Fruit fly (Drosophila melanogaster) whole organism, pupa: ENCODE data around the gene lectin-24Db.

Experiments
- CG10348 ChIP-seq: fragments of 200-800 bp; sonication (Bioruptor generic); IDR thresholded peaks from 2 replicates; pipeline ENCODE4 v1.3.6; 2022; ENCODE audit warnings: missing biosample characterization, missing genetic modification characterization
- CG12605 ChIP-seq: fragments of 200-800 bp; sonication (Bioruptor generic); IDR thresholded peaks from 2 replicates; pipeline ENCODE4 v1.3.6; 2022; ENCODE audit warnings: missing biosample characterization, missing genetic modification characterization
- CG13204 ChIP-seq: fragments of 200-800 bp; sonication (Bioruptor generic); optimal IDR thresholded peaks from 2 replicates; lab custom pipeline; 2018; ENCODE audit warnings: missing biosample characterization, mild to moderate bottlenecking, missing genetic modification characterization, moderate library complexity
- CG14655 ChIP-seq: fragments of 200-800 bp; sonication (Bioruptor generic); optimal IDR thresholded peaks from 3 replicates; lab custom pipeline; 2017; ENCODE audit warnings: mild to moderate bottlenecking, missing biosample characterization, missing genetic modification reagents, missing genetic modification characterization
- CG15710 ChIP-seq: fragments of 200-800 bp; sonication (Bioruptor generic); optimal IDR thresholded peaks from 2 replicates; lab custom pipeline; 2018; ENCODE audit warnings: missing biosample characterization, mild to moderate bottlenecking, missing genetic modification characterization, moderate library complexity
- CG17806 ChIP-seq: fragments of 200-800 bp; sonication (Bioruptor generic); optimal IDR thresholded peaks from 2 replicates; lab custom pipeline; 2018; ENCODE audit warnings: missing biosample characterization, mild to moderate bottlenecking, missing genetic modification characterization, moderate library complexity
- CG32121 ChIP-seq: fragments of 200-800 bp; sonication (Bioruptor generic); IDR thresholded peaks from 2 replicates; pipeline ENCODE4 v1.3.6; 2022; ENCODE audit warnings: missing biosample characterization, missing genetic modification characterization
- CG34367 ChIP-seq: fragments of 200-800 bp; sonication (Bioruptor generic); optimal IDR thresholded peaks from 2 replicates; lab custom pipeline; 2018; ENCODE audit warnings: missing biosample characterization, mild to moderate bottlenecking, missing genetic modification characterization
- CG4496 ChIP-seq: fragments of 200-800 bp; sonication (Bioruptor generic); IDR thresholded peaks from 3 replicates; pipeline ENCODE4 v1.3.6; 2022; ENCODE audit warnings: missing biosample characterization, missing genetic modification characterization
- CG8159 ChIP-seq: fragments of 200-800 bp; sonication (Bioruptor generic); optimal IDR thresholded peaks from 3 replicates; lab custom pipeline; 2018; ENCODE audit warnings: missing biosample characterization, mild to moderate bottlenecking, missing genetic modification characterization, moderate library complexity
- CG8301 ChIP-seq: fragments of 200-800 bp; sonication (Bioruptor generic); optimal IDR thresholded peaks from 2 replicates; lab custom pipeline; 2018; ENCODE audit warnings: missing biosample characterization, mild to moderate bottlenecking, missing genetic modification characterization
- CG9948 ChIP-seq: fragments of 200-800 bp; sonication (Bioruptor generic); optimal IDR thresholded peaks from 2 replicates; lab custom pipeline; 2018; ENCODE audit warnings: missing biosample characterization, mild to moderate bottlenecking, missing genetic modification characterization, moderate library complexity
- D1 ChIP-seq: fragments of 200-800 bp; sonication (Bioruptor generic); optimal IDR thresholded peaks from 2 replicates; lab custom pipeline; 2018; ENCODE audit warnings: missing biosample characterization, mild to moderate bottlenecking, missing genetic modification characterization, moderate library complexity
- EcR ChIP-seq: fragments of 200-800 bp; sonication (Bioruptor generic); optimal IDR thresholded peaks from 3 replicates; lab custom pipeline; 2019; ENCODE audit warnings: missing biosample characterization, missing genetic modification characterization, mild to moderate bottlenecking, moderate library complexity, missing genetic modification reagents
- Ets98B ChIP-seq: fragments of 200-800 bp; sonication (Bioruptor generic); IDR thresholded peaks from 2 replicates; pipeline ENCODE4 v1.3.6; 2022; ENCODE audit warnings: missing biosample characterization, missing genetic modification characterization
- Pif1A ChIP-seq: fragments of 200-800 bp; sonication (Bioruptor generic); optimal IDR thresholded peaks from 3 replicates; lab custom pipeline; 2016; ENCODE audit warnings: missing biosample characterization, missing genetic modification characterization
- Pif1B ChIP-seq: fragments of 200-800 bp; sonication (Bioruptor generic); optimal IDR thresholded peaks from 3 replicates; lab custom pipeline; 2016; ENCODE audit warnings: missing biosample characterization, missing genetic modification characterization
- Snoo ChIP-seq: fragments of 200-800 bp; sonication (Bioruptor generic); optimal IDR thresholded peaks from 3 replicates; lab custom pipeline; 2017; ENCODE audit warnings: missing biosample characterization, mild to moderate bottlenecking, missing genetic modification characterization, inconsistent platforms
- fd96Ca ChIP-seq: fragments of 200-800 bp; sonication (Bioruptor generic); IDR thresholded peaks from 3 replicates; pipeline ENCODE4 v1.3.6; 2022; ENCODE audit warnings: missing biosample characterization, missing genetic modification characterization
- gl ChIP-seq: fragments of 200-800 bp; sonication (Bioruptor generic); optimal IDR thresholded peaks from 2 replicates; lab custom pipeline; 2018; ENCODE audit warnings: missing biosample characterization, mild to moderate bottlenecking, missing genetic modification characterization
- rn ChIP-seq: fragments of 200-800 bp; sonication (Bioruptor generic); IDR thresholded peaks from 2 replicates; pipeline ENCODE4 v1.3.6; 2022; ENCODE audit warnings: missing biosample characterization, missing genetic modification characterization

The lectin-24Db gene

DNA sequence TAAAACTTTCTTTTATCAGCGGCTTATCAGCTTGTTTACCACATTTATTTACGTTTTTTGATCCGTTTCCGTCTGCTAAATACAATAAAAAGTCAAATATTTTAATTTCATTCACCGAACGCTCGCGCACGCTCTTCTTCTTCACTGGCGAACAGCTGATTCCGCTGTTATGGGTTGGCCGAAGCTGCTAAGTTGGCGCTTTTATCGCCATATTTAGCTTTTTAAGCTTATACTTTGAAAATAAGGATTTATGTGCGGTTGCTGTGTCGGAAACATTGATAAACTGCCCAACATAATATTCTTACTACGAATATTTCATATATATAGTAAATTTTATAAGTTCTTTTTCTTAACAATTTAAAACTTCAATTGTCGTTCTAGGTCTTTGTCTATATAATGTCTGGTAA is 10.0 kb downstream of the lectin-24Db start, which contains the start of gene Naprt:
Gene Naprt (minus strand): TSS at position 159 of the 407 bp plus-strand sequence.
- TF ChIP-seq rn (GFP tag; lab: Robert Waterston, UW) (no peak), Pif1B (GFP tag; lab: Kevin White, UChicago) (no peak), gl (no peak), CG9948 (tag; lab: Kevin White, UChicago) (no peak), CG14655 (GFP tag; lab: Kevin White, UChicago) (no peak), Pif1A (no peak), CG17806 (no peak), D1 (tag; lab: Kevin White, UChicago) (no peak), CG8159 (no peak), CG10348 (no peak)

DNA sequence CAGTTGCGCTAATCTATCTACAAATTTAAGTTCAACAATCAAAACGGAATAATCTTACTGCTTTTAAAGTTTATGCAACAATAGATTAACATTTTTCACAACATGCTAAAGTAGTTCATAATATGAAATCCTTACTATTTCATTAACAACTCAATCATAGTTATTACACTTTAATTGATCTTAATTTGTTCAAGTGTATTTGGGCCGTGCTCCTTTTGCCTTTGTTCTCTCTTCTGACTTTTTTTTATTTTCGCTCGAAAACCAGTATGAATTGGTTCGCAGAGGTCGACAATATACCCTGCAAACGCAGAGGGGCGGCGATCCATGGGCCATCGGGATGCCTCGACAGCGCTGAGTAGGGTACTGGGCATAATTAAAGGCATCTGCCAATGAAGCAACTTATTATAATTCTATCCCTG is 23.4 kb downstream of the lectin-24Db start:
- no peak for TF ChIP-seq CG14655 (GFP tag; lab: Kevin White, UChicago)
- TF ChIP-seq CG8159, result peak; percentile 89
- no peak for TF ChIP-seq CG32121 (GFP tag; lab: Robert Waterston, UW)
- peak; percentile 85 for TF ChIP-seq CG17806
- peak; percentile 27 for TF ChIP-seq Pif1B (GFP tag; lab: Kevin White, UChicago)
- peak; percentile 38; the same call in 1 of the 3 replicates for TF ChIP-seq fd96Ca (GFP tag; lab: Robert Waterston, UW)
- peak; percentile 15 for TF ChIP-seq Snoo (tag; lab: Kevin White, UChicago)
- peak; percentile 73 for TF ChIP-seq CG15710 (tag; lab: Kevin White, UChicago)
- TF ChIP-seq CG9948 (tag; lab: Kevin White, UChicago), result peak; percentile 77
- TF ChIP-seq EcR (GFP tag; lab: Kevin White, UChicago), result peak; percentile 58
- TF ChIP-seq CG34367 (tag; lab: Kevin White, UChicago), result peak; percentile 82
- TF ChIP-seq CG13204 (GFP tag; lab: Kevin White, UChicago), result peak; percentile 73
- no peak for TF ChIP-seq CG10348
- peak; percentile 74 for TF ChIP-seq gl
- no peak for TF ChIP-seq CG8301 (tag; lab: Kevin White, UChicago)
- TF ChIP-seq, all 21 proteins: peak for 11

DNA sequence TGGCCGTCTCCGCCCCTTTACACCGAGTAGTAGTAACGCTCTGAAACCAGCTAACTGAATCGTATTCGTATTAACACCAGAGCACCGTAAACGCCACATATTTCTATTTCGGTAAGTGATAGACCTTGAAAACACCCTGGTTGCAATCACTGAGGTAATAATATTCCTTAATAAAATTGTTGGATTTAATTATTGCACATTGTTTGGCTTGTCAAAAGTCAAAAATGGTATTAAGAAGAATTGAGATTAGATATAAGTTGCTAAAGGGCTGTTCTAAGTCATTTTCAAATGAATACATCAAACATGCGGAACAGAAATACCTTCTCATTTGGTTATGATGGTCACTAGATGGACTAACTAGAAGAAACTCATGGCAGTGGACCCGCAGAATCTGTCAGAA is 30.9 kb downstream of the lectin-24Db start:
- TF ChIP-seq CG8159 (no peak), Pif1A (no peak), gl (no peak), CG13204 (GFP tag; lab: Kevin White, UChicago) (no peak), CG9948 (tag; lab: Kevin White, UChicago) (no peak), CG17806 (no peak), CG34367 (tag; lab: Kevin White, UChicago) (no peak), D1 (tag; lab: Kevin White, UChicago) (no peak), CG4496 (GFP tag; lab: Robert Waterston, UW) (no peak), Pif1B (GFP tag; lab: Kevin White, UChicago) (no peak), rn (GFP tag; lab: Robert Waterston, UW) (no peak), CG32121 (GFP tag; lab: Robert Waterston, UW) (no peak)

DNA sequence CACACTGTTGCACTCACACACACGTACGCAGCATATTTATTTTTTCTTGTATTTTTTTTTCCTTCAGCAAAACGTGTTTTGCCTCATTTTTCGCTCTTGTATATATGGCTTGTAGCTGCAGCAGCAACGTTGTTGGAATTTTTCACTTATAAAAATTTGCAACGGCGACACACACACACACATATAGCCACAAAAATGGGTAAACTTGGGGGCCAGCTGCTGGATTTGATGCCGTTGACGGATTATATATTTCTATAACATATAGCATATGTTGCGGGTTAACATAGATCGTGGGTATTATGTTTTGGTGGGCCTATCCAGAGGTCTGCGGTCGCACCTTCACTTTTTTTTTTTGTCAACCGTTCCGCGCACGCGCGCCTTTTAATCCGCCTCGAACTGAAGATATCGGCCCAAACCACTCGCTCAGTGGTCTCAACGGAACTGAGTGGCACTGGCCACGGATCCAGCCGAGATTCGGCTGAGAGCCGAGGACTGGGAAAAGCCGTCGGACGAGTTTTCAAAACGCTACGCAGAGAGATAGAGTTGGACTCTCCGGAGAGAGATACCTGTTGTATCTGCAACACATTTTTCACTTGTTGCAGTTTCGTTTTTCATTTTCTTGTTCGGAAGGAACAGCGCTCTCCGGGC is 33.6 kb downstream of the lectin-24Db start, which contains the start of gene ft:
Gene ft (minus strand): TSS at position 443 of the 648 bp plus-strand sequence.
- TF ChIP-seq EcR (GFP tag; lab: Kevin White, UChicago), result peak; percentile 1
- no peak for TF ChIP-seq CG13204 (GFP tag; lab: Kevin White, UChicago)

DNA sequence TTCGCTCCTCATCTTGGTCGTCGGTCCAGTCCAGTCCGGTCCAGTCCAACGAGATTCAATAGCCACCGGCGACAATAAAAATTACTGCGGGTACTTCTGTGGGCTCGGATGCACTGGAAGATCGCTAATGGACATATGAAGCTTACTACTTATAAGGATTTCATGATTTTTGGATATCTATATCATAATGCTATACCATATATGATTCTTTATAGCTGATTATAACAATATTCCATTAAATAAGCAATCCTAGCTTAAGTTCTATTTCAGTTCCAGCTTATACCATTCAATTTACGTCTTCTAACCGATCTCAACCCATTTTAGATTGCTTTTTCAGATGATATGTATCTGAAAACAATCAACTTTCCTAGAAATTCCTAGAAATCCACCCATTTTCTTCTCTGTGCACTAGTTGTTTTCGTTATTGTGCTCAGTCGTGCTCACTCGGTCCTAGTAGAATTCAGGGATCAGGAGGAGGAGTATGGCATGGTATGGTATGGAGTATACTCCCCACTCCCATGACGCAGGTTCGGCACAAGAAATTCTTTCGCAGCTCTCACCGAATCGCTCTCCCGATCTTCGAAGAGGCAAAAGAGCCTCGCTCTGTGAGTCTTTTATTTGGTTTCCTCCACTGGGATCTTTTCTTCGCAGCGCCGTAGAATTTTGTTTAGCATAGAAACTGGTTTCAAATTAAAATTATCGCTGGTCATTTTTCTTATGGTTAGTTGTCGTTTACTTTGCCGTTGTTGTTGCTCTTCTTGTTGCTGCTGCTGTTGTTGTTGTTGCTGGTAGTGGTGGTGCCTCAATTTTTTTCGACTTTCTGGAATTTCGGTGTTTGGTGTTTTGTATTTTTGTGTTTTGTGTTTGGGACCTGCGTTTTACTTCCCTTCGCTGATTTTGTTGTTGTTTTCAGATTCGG is 34.3 kb downstream of the lectin-24Db start:
- TF ChIP-seq CG4496 (GFP tag; lab: Robert Waterston, UW), result peak; percentile 71
- peak; percentile 98 for TF ChIP-seq CG8159
- TF ChIP-seq EcR (GFP tag; lab: Kevin White, UChicago), result no peak
- TF ChIP-seq fd96Ca (GFP tag; lab: Robert Waterston, UW), result no peak
- TF ChIP-seq Ets98B (GFP tag; lab: Robert Waterston, UW), result no peak
- no peak; the same call in 1 of the 2 replicates for TF ChIP-seq CG12605 (GFP tag; lab: Robert Waterston, UW)
- no peak for TF ChIP-seq CG10348
- TF ChIP-seq CG15710 (tag; lab: Kevin White, UChicago), result peak; percentile 95
- TF ChIP-seq D1 (tag; lab: Kevin White, UChicago), result peak; percentile 94
- peak; percentile 97 for TF ChIP-seq CG9948 (tag; lab: Kevin White, UChicago)
- peak; percentile 73 for TF ChIP-seq CG34367 (tag; lab: Kevin White, UChicago)
- TF ChIP-seq CG14655 (GFP tag; lab: Kevin White, UChicago), result peak; percentile 97
- peak; percentile 48 for TF ChIP-seq Snoo (tag; lab: Kevin White, UChicago)
- TF ChIP-seq CG13204 (GFP tag; lab: Kevin White, UChicago), result peak; percentile 73
- TF ChIP-seq CG8301 (tag; lab: Kevin White, UChicago), result peak; percentile 96
- peak; percentile 63 for TF ChIP-seq rn (GFP tag; lab: Robert Waterston, UW)
- peak; percentile 94 for TF ChIP-seq CG17806
- TF ChIP-seq gl, result peak; percentile 81
- TF ChIP-seq Pif1B (GFP tag; lab: Kevin White, UChicago), result peak; percentile 42
- peak; percentile 56 for TF ChIP-seq CG32121 (GFP tag; lab: Robert Waterston, UW)
- TF ChIP-seq Pif1A, result peak; percentile 73
